Worm (Caenorhabditis elegans) whole organism, early embryonic: ENCODE data around the gene srj-13.

Experiments used
- scrt-1 ChIP-seq: fragments of 200-800 bp; sonication (Bioruptor generic); IDR thresholded peaks from 2 replicates; pipeline ENCODE4 v1.3.6; 2022; ENCODE audit warnings: missing genetic modification characterization, missing compliant biosample characterization
- sea-1 ChIP-seq: fragments of 200-800 bp; sonication (Bioruptor generic); conservative IDR thresholded peaks from 2 replicates; pipeline ENCODE4 v1.3.6; 2022; ENCODE audit warnings: missing genetic modification characterization, missing compliant biosample characterization

DNA sequence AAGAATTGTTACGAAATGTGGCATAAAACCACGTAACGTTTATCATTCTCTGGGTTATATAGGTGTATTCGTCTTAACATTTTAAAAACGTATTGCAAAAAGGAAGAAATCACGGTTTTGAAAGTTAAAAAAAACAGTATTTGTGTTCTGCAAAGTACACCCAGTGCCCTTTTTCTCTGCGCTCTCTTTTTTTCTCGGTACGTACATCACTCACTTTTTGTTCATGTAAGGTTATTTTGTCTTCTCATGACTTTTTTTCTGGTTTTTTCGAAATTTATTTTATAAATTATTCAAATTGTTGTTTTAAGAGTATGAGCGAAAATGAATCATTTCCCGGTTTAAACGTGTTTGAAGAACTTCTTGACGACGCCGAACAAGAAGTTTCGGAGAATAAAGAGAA, 44.5 kb downstream of the srj-13 start, which contains the start of gene F25E5.5:
- no peak for TF ChIP-seq sea-1 (GFP tag; lab: Robert Waterston, UW)
- no peak for TF ChIP-seq scrt-1 (GFP tag; lab: Robert Waterston, UW)
